Worm (Caenorhabditis elegans) whole organism, L3 larva: Measurements from ENCODE around the gene C05A2.4.
A peak's percentile ranks its signal among the peaks of the same experiment; 100 is the strongest.

Source experiments
- ZK546.5 ChIP-seq: sonication (generic microtip); optimal IDR thresholded peaks from 2 replicates; lab custom pipeline; 2017; ENCODE audit warnings: missing biosample characterization, missing genetic modification characterization
- aly-2 ChIP-seq: fragments of 150-350 bp; optimal IDR thresholded peaks from 2 replicates; lab custom pipeline; 2014; ENCODE audit warnings: missing biosample characterization, missing genetic modification characterization
- ama-1 ChIP-seq: fragments of 150-350 bp; optimal IDR thresholded peaks from 2 replicates; lab custom pipeline; 2018
- ceh-16 ChIP-seq: sonication (generic microtip); optimal IDR thresholded peaks from 2 replicates; lab custom pipeline; 2017; ENCODE audit warnings: missing biosample characterization, missing genetic modification characterization
- ceh-28 ChIP-seq: fragments of 150-350 bp; optimal IDR thresholded peaks from 2 replicates; lab custom pipeline; 2014; ENCODE audit warnings: missing biosample characterization, missing genetic modification reagents, missing genetic modification characterization
- ceh-82 ChIP-seq: fragments of 150-350 bp; optimal IDR thresholded peaks from 2 replicates; lab custom pipeline; 2014; ENCODE audit warnings: missing biosample characterization, missing genetic modification characterization
- daf-12 ChIP-seq: fragments of 150-350 bp; optimal IDR thresholded peaks from 2 replicates; lab custom pipeline; 2014; ENCODE audit warnings: missing biosample characterization, missing genetic modification reagents, missing genetic modification characterization
- elt-2 ChIP-seq: sonication (generic microtip); optimal IDR thresholded peaks from 2 replicates; lab custom pipeline; 2016; ENCODE audit warnings: missing genetic modification reagents, mild to moderate bottlenecking, missing genetic modification characterization, missing compliant biosample characterization
- elt-3 ChIP-seq, 3 experiments: fragments of 150-350 bp in 1 of 3; sonication (generic microtip) in 2 of 3; optimal IDR thresholded peaks; 2 replicates in 2 of 3; 4 replicates in 1 of 3; lab custom pipeline; 2014 to 2017; ENCODE audit warnings: missing biosample characterization in 3 of 3, missing genetic modification characterization in 3 of 3
- eor-1 ChIP-seq, 2 experiments: fragments of 150-350 bp; optimal IDR thresholded peaks; 2 replicates each; lab custom pipeline; 2014 to 2018; ENCODE audit warnings: missing biosample characterization in 2 of 2, missing genetic modification characterization in 2 of 2
- fkh-10 ChIP-seq: sonication (generic microtip); optimal IDR thresholded peaks from 2 replicates; lab custom pipeline; 2017; ENCODE audit warnings: missing biosample characterization, missing genetic modification reagents, missing genetic modification characterization
- fkh-2 ChIP-seq: fragments of 150-350 bp; optimal IDR thresholded peaks from 2 replicates; lab custom pipeline; 2014; ENCODE audit warnings: missing biosample characterization, missing genetic modification reagents, missing genetic modification characterization
- hmg-11 ChIP-seq: sonication (generic microtip); optimal IDR thresholded peaks from 2 replicates; lab custom pipeline; 2016; ENCODE audit warnings: missing genetic modification characterization, missing compliant biosample characterization
- jun-1 ChIP-seq: fragments of 150-350 bp; optimal IDR thresholded peaks from 2 replicates; lab custom pipeline; 2014; ENCODE audit warnings: missing biosample characterization, missing genetic modification reagents, missing genetic modification characterization
- lin-15B ChIP-seq: fragments of 150-350 bp; optimal IDR thresholded peaks from 2 replicates; lab custom pipeline; 2014; ENCODE audit warnings: missing biosample characterization, missing genetic modification characterization
- lin-39 ChIP-seq: fragments of 150-350 bp; optimal IDR thresholded peaks from 2 replicates; lab custom pipeline; 2018; ENCODE audit warnings: missing biosample characterization, missing genetic modification reagents, missing genetic modification characterization
- lsy-12 ChIP-seq: sonication (generic microtip); optimal IDR thresholded peaks from 2 replicates; lab custom pipeline; 2016; ENCODE audit warnings: mild to moderate bottlenecking, missing genetic modification characterization, missing compliant biosample characterization
- mdl-1 ChIP-seq: fragments of 150-350 bp; optimal IDR thresholded peaks from 2 replicates; lab custom pipeline; 2014; ENCODE audit warnings: missing biosample characterization, missing genetic modification characterization
- nhr-11 ChIP-seq: fragments of 150-350 bp; optimal IDR thresholded peaks from 2 replicates; lab custom pipeline; 2014; ENCODE audit warnings: missing biosample characterization, missing genetic modification characterization
- nhr-12 ChIP-seq: fragments of 150-350 bp; optimal IDR thresholded peaks from 2 replicates; lab custom pipeline; 2014; ENCODE audit warnings: missing biosample characterization, missing genetic modification characterization
- nhr-23 ChIP-seq: fragments of 150-350 bp; optimal IDR thresholded peaks from 2 replicates; lab custom pipeline; 2014; ENCODE audit warnings: missing biosample characterization, missing genetic modification reagents, missing genetic modification characterization
- nhr-237 ChIP-seq: fragments of 150-350 bp; optimal IDR thresholded peaks from 2 replicates; lab custom pipeline; 2014; ENCODE audit warnings: missing biosample characterization, missing genetic modification characterization
- nhr-25 ChIP-seq: sonication (generic microtip); optimal IDR thresholded peaks from 2 replicates; lab custom pipeline; 2017; ENCODE audit warnings: missing biosample characterization, missing genetic modification characterization
- nhr-28 ChIP-seq: fragments of 150-350 bp; optimal IDR thresholded peaks from 2 replicates; lab custom pipeline; 2014; ENCODE audit warnings: missing biosample characterization, missing genetic modification characterization
- nhr-43 ChIP-seq: sonication (generic microtip); optimal IDR thresholded peaks from 2 replicates; lab custom pipeline; 2016; ENCODE audit warnings: mild to moderate bottlenecking, missing genetic modification characterization, missing compliant biosample characterization; ENCODE audit not compliant: poor library complexity, severe bottlenecking
- nhr-77 ChIP-seq: fragments of 150-350 bp; optimal IDR thresholded peaks from 2 replicates; lab custom pipeline; 2014; ENCODE audit warnings: missing biosample characterization, missing genetic modification characterization
- pha-4 ChIP-seq: fragments of 150-350 bp; optimal IDR thresholded peaks from 2 replicates; lab custom pipeline; 2014; ENCODE audit warnings: missing biosample characterization, missing genetic modification reagents, missing genetic modification characterization
- pqm-1 ChIP-seq: fragments of 150-350 bp; optimal IDR thresholded peaks from 2 replicates; lab custom pipeline; 2017; ENCODE audit warnings: missing biosample characterization, missing genetic modification characterization, inconsistent platforms
- skn-1 ChIP-seq: fragments of 150-350 bp; optimal IDR thresholded peaks from 2 replicates; lab custom pipeline; 2014; ENCODE audit warnings: missing biosample characterization, missing genetic modification characterization
- tbx-2 ChIP-seq: sonication (generic microtip); optimal IDR thresholded peaks from 2 replicates; lab custom pipeline; 2016; ENCODE audit warnings: mild to moderate bottlenecking, missing genetic modification characterization, missing compliant biosample characterization
- zag-1 ChIP-seq: fragments of 150-350 bp; optimal IDR thresholded peaks from 2 replicates; lab custom pipeline; 2014; ENCODE audit warnings: missing biosample characterization, missing genetic modification characterization
- ztf-4 ChIP-seq: fragments of 150-350 bp; optimal IDR thresholded peaks from 2 replicates; lab custom pipeline; 2014; ENCODE audit warnings: missing biosample characterization, missing genetic modification characterization

C05A2.4 gene

ce11 chrV:10695181-10695580, at the start of gene C05A2.4:
TSS of gene C05A2.4 (plus strand) at chrV:10695481.
- TF ChIP-seq ZK546.5 (tag; lab: Kevin White, UChicago) (no peak), pqm-1 (peak; percentile 21), nhr-25 (tag; lab: Kevin White, UChicago) (no peak), nhr-28 (tag; lab: Kevin White, UChicago) (no peak), ztf-4 (no peak)

ce11 chrV:10647043-10647611, 48.2 kb upstream of the C05A2.4 start, which contains the start of the genes C32C4.3 and C32C4.16:
TSS of gene C32C4.3 (minus strand) at chrV:10647143.
TSS of gene C32C4.16 (plus strand) at chrV:10647561.
- TF ChIP-seq ceh-28 (tag; lab: Kevin White, UChicago) (no peak), jun-1 (tag; lab: Kevin White, UChicago) (no peak), lsy-12 (tag; lab: Kevin White, UChicago) (no peak), zag-1 (no peak), aly-2 (tag; lab: Kevin White, UChicago) (no peak), ama-1 (lab: Kevin White, UChicago) (no peak), ceh-82 (no peak), daf-12 (tag; lab: Kevin White, UChicago) (no peak), elt-3 (tag; optimal IDR thresholded peaks at IDR 0.05; lab: Kevin White, UChicago) (no peak), eor-1 (tag; optimal IDR thresholded peaks at IDR 0.05; lab: Kevin White, UChicago) (no peak), fkh-2 (tag; lab: Kevin White, UChicago) (no peak), mdl-1 (tag; lab: Kevin White, UChicago) (no peak), pha-4 (no peak), nhr-28 (tag; lab: Kevin White, UChicago) (no peak), nhr-11 (tag; lab: Kevin White, UChicago) (no peak), fkh-10 (GFP tag; lab: Kevin White, UChicago) (no peak), ztf-4 (no peak), nhr-237 (tag; lab: Kevin White, UChicago) (no peak), lin-39 (tag; lab: Kevin White, UChicago) (no peak)

- TF ChIP-seq fkh-2 (tag; lab: Kevin White, UChicago): no peak
- no peak for TF ChIP-seq lin-15B (tag; lab: Kevin White, UChicago)
- no peak for TF ChIP-seq nhr-25 (tag; lab: Kevin White, UChicago)
- no peak for TF ChIP-seq mdl-1 (tag; lab: Kevin White, UChicago)
- no peak for TF ChIP-seq daf-12 (tag; lab: Kevin White, UChicago)
- TF ChIP-seq nhr-11 (tag; lab: Kevin White, UChicago): no peak
- TF ChIP-seq lin-39 (tag; lab: Kevin White, UChicago): no peak
- TF ChIP-seq tbx-2 (tag; lab: Kevin White, UChicago): no peak
- no peak for TF ChIP-seq nhr-77
- no peak for TF ChIP-seq pqm-1
- TF ChIP-seq elt-3 (tag; optimal IDR thresholded peaks at IDR 0.05; lab: Kevin White, UChicago): no peak
- TF ChIP-seq nhr-12 (tag; lab: Kevin White, UChicago): no peak
- TF ChIP-seq nhr-43: no peak
- TF ChIP-seq, all 47 proteins: peak for 0
These were observed 47.1 kb upstream of the C05A2.4 start, which contains the start of gene aqp-6 for ce11 chrV:10648146-10648545. TSS of gene aqp-6 (plus strand) at chrV:10648446.

- TF ChIP-seq nhr-43 (no peak), hmg-11 (tag; lab: Kevin White, UChicago) (no peak), lin-39 (tag; lab: Kevin White, UChicago) (no peak), nhr-23 (no peak), skn-1 (tag; lab: Kevin White, UChicago) (no peak), fkh-10 (GFP tag; lab: Kevin White, UChicago) (no peak), ceh-16 (tag; lab: Kevin White, UChicago) (no peak), lsy-12 (tag; lab: Kevin White, UChicago) (no peak), ama-1 (lab: Kevin White, UChicago) (no peak)
- TF ChIP-seq, all 47 proteins: peak for 0
These were observed 41.1 kb upstream of the C05A2.4 start, which contains the start of gene ugt-35 for ce11 chrV:10654165-10654564. TSS of gene ugt-35 (minus strand) at chrV:10654265.

ce11 chrV:10656958-10657357, 38.3 kb upstream of the C05A2.4 start, which contains the start of gene ugt-34:
TSS of gene ugt-34 (minus strand) at chrV:10656978.
- TF ChIP-seq elt-3 (tag; optimal IDR thresholded peaks at IDR 0.05; lab: Kevin White, UChicago) (no peak), lin-15B (tag; lab: Kevin White, UChicago) (no peak), elt-2 (tag; lab: Kevin White, UChicago) (peak; percentile 63)
- TF ChIP-seq, all 47 proteins: peak for 1
